Worm (Caenorhabditis elegans) whole organism, L2 larva: ENCODE measurements around the gene enri-1.
A peak's percentile ranks its signal among the peaks of the same experiment; 100 is the strongest.

Experiments
- C34F6.9 ChIP-seq: fragments of 150-350 bp; optimal IDR thresholded peaks from 2 replicates; lab custom pipeline; 2014; ENCODE audit warnings: missing biosample characterization, missing genetic modification characterization
- F13H6.1 ChIP-seq: sonication (generic microtip); optimal IDR thresholded peaks from 2 replicates; lab custom pipeline; 2016; ENCODE audit warnings: missing genetic modification characterization, missing compliant biosample characterization
- R02D3.7 ChIP-seq: fragments of 150-350 bp; optimal IDR thresholded peaks from 2 replicates; lab custom pipeline; 2014; ENCODE audit warnings: missing biosample characterization, missing genetic modification characterization
- Y55F3AM.14 ChIP-seq: fragments of 200-800 bp; sonication (Bioruptor generic); optimal IDR thresholded peaks from 2 replicates; lab custom pipeline; 2018; ENCODE audit warnings: mild to moderate bottlenecking, missing genetic modification characterization, missing compliant biosample characterization
- ZK546.5 ChIP-seq: sonication (generic microtip); optimal IDR thresholded peaks from 2 replicates; lab custom pipeline; 2017; ENCODE audit warnings: missing biosample characterization, missing genetic modification characterization
- aly-2 ChIP-seq: fragments of 150-350 bp; optimal IDR thresholded peaks from 2 replicates; lab custom pipeline; 2014; ENCODE audit warnings: missing biosample characterization, missing genetic modification characterization
- ama-1 ChIP-seq: fragments of 150-350 bp; optimal IDR thresholded peaks from 2 replicates; lab custom pipeline; 2018; ENCODE audit warnings: inconsistent platforms
- blmp-1 ChIP-seq: sonication (generic microtip); optimal IDR thresholded peaks from 2 replicates; lab custom pipeline; 2017; ENCODE audit warnings: missing genetic modification characterization, mild to moderate bottlenecking, missing compliant biosample characterization, antibody characterized with exemption, moderate library complexity; ENCODE audit not compliant: insufficient read depth
- ceh-16 ChIP-seq: fragments of 150-350 bp; optimal IDR thresholded peaks from 2 replicates; lab custom pipeline; 2014; ENCODE audit warnings: missing biosample characterization, missing genetic modification characterization
- ceh-82 ChIP-seq: fragments of 150-350 bp; optimal IDR thresholded peaks from 2 replicates; lab custom pipeline; 2014; ENCODE audit warnings: missing biosample characterization, missing genetic modification characterization
- crh-2 ChIP-seq: sonication (generic microtip); optimal IDR thresholded peaks from 2 replicates; lab custom pipeline; 2017; ENCODE audit warnings: missing biosample characterization, missing genetic modification characterization
- dmd-4 ChIP-seq: sonication (generic microtip); optimal IDR thresholded peaks from 2 replicates; lab custom pipeline; 2017; ENCODE audit warnings: missing biosample characterization, missing genetic modification characterization
- egl-27 ChIP-seq: sonication (generic microtip); optimal IDR thresholded peaks from 3 replicates; lab custom pipeline; 2017; ENCODE audit warnings: missing biosample characterization, missing genetic modification reagents, missing genetic modification characterization
- elt-1 ChIP-seq: fragments of 150-350 bp; optimal IDR thresholded peaks from 2 replicates; lab custom pipeline; 2014; ENCODE audit warnings: missing biosample characterization, missing genetic modification characterization
- fos-1 ChIP-seq: fragments of 150-350 bp; optimal IDR thresholded peaks from 2 replicates; lab custom pipeline; 2014; ENCODE audit warnings: missing biosample characterization, missing genetic modification characterization
- gmeb-1 ChIP-seq: fragments of 150-350 bp; optimal IDR thresholded peaks from 2 replicates; lab custom pipeline; 2014; ENCODE audit warnings: missing biosample characterization, missing genetic modification characterization
- lin-11 ChIP-seq: fragments of 150-350 bp; sonication (generic microtip); optimal IDR thresholded peaks from 2 replicates; lab custom pipeline; 2014; ENCODE audit warnings: missing biosample characterization, missing genetic modification characterization, inconsistent platforms, mixed read lengths
- lin-13 ChIP-seq: fragments of 150-350 bp; optimal IDR thresholded peaks from 2 replicates; lab custom pipeline; 2014; ENCODE audit warnings: missing biosample characterization, missing genetic modification reagents, missing genetic modification characterization
- lin-39 ChIP-seq: fragments of 150-350 bp; optimal IDR thresholded peaks from 2 replicates; lab custom pipeline; 2014; ENCODE audit warnings: missing biosample characterization, missing genetic modification reagents, missing genetic modification characterization
- lsy-2 ChIP-seq, 2 experiments: fragments of 150-350 bp in 1 of 2; sonication (generic microtip) in 1 of 2; optimal IDR thresholded peaks; 2 replicates each; lab custom pipeline; 2014 to 2017; ENCODE audit warnings: missing biosample characterization in 2 of 2, missing genetic modification characterization in 2 of 2
- mab-5 ChIP-seq: fragments of 150-350 bp; optimal IDR thresholded peaks from 2 replicates; lab custom pipeline; 2014; ENCODE audit warnings: missing biosample characterization, missing genetic modification characterization
- mdl-1 ChIP-seq, 2 experiments: fragments of 150-350 bp in 1 of 2; sonication (generic microtip) in 1 of 2; optimal IDR thresholded peaks; 2 replicates each; lab custom pipeline; 2017; ENCODE audit warnings: missing biosample characterization in 2 of 2, missing genetic modification characterization in 2 of 2
- nhr-11 ChIP-seq: fragments of 150-350 bp; optimal IDR thresholded peaks from 2 replicates; lab custom pipeline; 2014; ENCODE audit warnings: missing biosample characterization, missing genetic modification characterization
- nhr-12 ChIP-seq: fragments of 150-350 bp; optimal IDR thresholded peaks from 2 replicates; lab custom pipeline; 2014; ENCODE audit warnings: missing biosample characterization, missing genetic modification characterization
- nhr-21 ChIP-seq: fragments of 150-350 bp; optimal IDR thresholded peaks from 2 replicates; lab custom pipeline; 2014; ENCODE audit warnings: missing biosample characterization, missing genetic modification characterization
- nhr-23 ChIP-seq: fragments of 150-350 bp; optimal IDR thresholded peaks from 2 replicates; lab custom pipeline; 2014; ENCODE audit warnings: missing biosample characterization, missing genetic modification reagents, missing genetic modification characterization
- nhr-237 ChIP-seq: fragments of 150-350 bp; optimal IDR thresholded peaks from 2 replicates; lab custom pipeline; 2014; ENCODE audit warnings: missing biosample characterization, missing genetic modification characterization
- nhr-25 ChIP-seq: fragments of 150-350 bp; sonication (generic microtip); optimal IDR thresholded peaks from 3 replicates; lab custom pipeline; 2014; ENCODE audit warnings: missing biosample characterization, missing genetic modification characterization
- nhr-6 ChIP-seq: fragments of 150-350 bp; optimal IDR thresholded peaks from 2 replicates; lab custom pipeline; 2014; ENCODE audit warnings: missing biosample characterization, missing genetic modification characterization
- nhr-77 ChIP-seq: fragments of 150-350 bp; optimal IDR thresholded peaks from 2 replicates; lab custom pipeline; 2014; ENCODE audit warnings: missing biosample characterization, missing genetic modification characterization
- peb-1 ChIP-seq: fragments of 150-350 bp; optimal IDR thresholded peaks from 2 replicates; lab custom pipeline; 2014; ENCODE audit warnings: missing biosample characterization, missing genetic modification characterization
- skn-1 ChIP-seq: sonication (generic microtip); optimal IDR thresholded peaks from 2 replicates; lab custom pipeline; 2017; ENCODE audit warnings: missing biosample characterization, missing genetic modification characterization
- sma-3 ChIP-seq: sonication (generic microtip); optimal IDR thresholded peaks from 2 replicates; lab custom pipeline; 2016; ENCODE audit warnings: missing genetic modification reagents, missing genetic modification characterization, missing compliant biosample characterization
- sma-9 ChIP-seq, 2 experiments: fragments of 150-350 bp in 1 of 2; sonication (generic microtip) in 1 of 2; optimal IDR thresholded peaks; 2 replicates each; lab custom pipeline; 2014 to 2016; ENCODE audit warnings: missing genetic modification characterization in 2 of 2, mild to moderate bottlenecking in 1 of 2, missing biosample characterization in 1 of 2, missing compliant biosample characterization in 1 of 2, missing genetic modification reagents in 1 of 2, moderate library complexity in 1 of 2
- unc-39 ChIP-seq: fragments of 150-350 bp; optimal IDR thresholded peaks from 2 replicates; lab custom pipeline; 2014; ENCODE audit warnings: missing biosample characterization, missing genetic modification characterization
- unc-55 ChIP-seq: fragments of 150-350 bp; sonication (generic microtip); optimal IDR thresholded peaks from 3 replicates; lab custom pipeline; 2014; ENCODE audit warnings: missing biosample characterization, missing genetic modification reagents, missing genetic modification characterization
- zag-1 ChIP-seq: fragments of 150-350 bp; optimal IDR thresholded peaks from 2 replicates; lab custom pipeline; 2014; ENCODE audit warnings: missing biosample characterization, missing genetic modification characterization
- ztf-11 ChIP-seq: sonication (generic microtip); optimal IDR thresholded peaks from 2 replicates; lab custom pipeline; 2017; ENCODE audit warnings: missing biosample characterization, missing genetic modification characterization
- ztf-4 ChIP-seq: fragments of 150-350 bp; optimal IDR thresholded peaks from 2 replicates; lab custom pipeline; 2014; ENCODE audit warnings: missing biosample characterization, missing genetic modification characterization

Gene enri-1

DNA sequence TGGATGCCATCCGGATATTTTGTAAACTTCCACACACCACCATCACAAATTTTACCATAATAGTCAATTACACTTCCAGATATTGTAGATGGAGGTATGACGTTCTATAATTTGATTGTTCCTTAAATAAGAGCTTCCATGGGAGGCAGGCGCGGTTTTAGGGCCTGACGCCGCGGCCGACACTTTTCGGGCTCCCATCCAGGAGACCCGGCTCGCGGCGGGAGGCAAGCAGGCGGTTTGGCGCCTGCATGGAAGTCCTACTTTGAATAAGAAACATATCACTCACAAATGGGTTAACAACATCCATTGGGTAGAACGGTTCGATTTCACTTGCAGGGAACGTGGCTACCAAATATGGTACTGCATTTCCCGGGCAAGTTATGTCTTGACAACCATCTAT, 38.3 kb upstream of the enri-1 start:
- TF ChIP-seq unc-55 (GFP tag; lab: Kevin White, UChicago): no peak
- no peak for TF ChIP-seq peb-1 (tag; lab: Kevin White, UChicago)
- TF ChIP-seq mab-5 (tag; lab: Kevin White, UChicago): no peak
- TF ChIP-seq nhr-237 (tag; lab: Kevin White, UChicago): no peak
- no peak for TF ChIP-seq fos-1 (tag; lab: Kevin White, UChicago)
- TF ChIP-seq ztf-11 (tag; lab: Kevin White, UChicago): no peak
- TF ChIP-seq lin-39: no peak
- no peak for TF ChIP-seq elt-1
- TF ChIP-seq lin-11 (tag; lab: Kevin White, UChicago): no peak
- no peak for TF ChIP-seq dmd-4 (tag; lab: Kevin White, UChicago)
- no peak for TF ChIP-seq zag-1
- no peak for TF ChIP-seq nhr-11 (tag; lab: Kevin White, UChicago)
- no peak for TF ChIP-seq R02D3.7 (tag; lab: Kevin White, UChicago)

ce11 chrII:2378465-2379009, 37.1 kb upstream of the enri-1 start:
- TF ChIP-seq nhr-21 (tag; lab: Kevin White, UChicago) (peak; percentile 5), nhr-25 (tag; lab: Kevin White, UChicago) (no peak), C34F6.9 (tag; lab: Kevin White, UChicago) (no peak), sma-9 (GFP tag; optimal IDR thresholded peaks at IDR 0.05; lab: Kevin White, UChicago) (peak; percentile 79), sma-9 (tag; optimal IDR thresholded peaks at IDR 0.05; lab: Kevin White, UChicago) (no peak), blmp-1 (tag; lab: Kevin White, UChicago) (no peak), nhr-77 (tag; lab: Kevin White, UChicago) (no peak), sma-3 (GFP tag; lab: Kevin White, UChicago) (peak; percentile 94), gmeb-1 (tag; lab: Kevin White, UChicago) (peak; percentile 54), ztf-4 (tag; lab: Kevin White, UChicago) (no peak), egl-27 (tag; lab: Kevin White, UChicago) (peak; percentile 97), lin-13 (no peak), ZK546.5 (tag; lab: Kevin White, UChicago) (no peak), fos-1 (tag; lab: Kevin White, UChicago) (peak; percentile 94), F13H6.1 (tag; lab: Kevin White, UChicago) (peak; percentile 67), zag-1 (no peak), R02D3.7 (tag; lab: Kevin White, UChicago) (no peak), ceh-16 (tag; lab: Kevin White, UChicago) (no peak), lsy-2 (tag; optimal IDR thresholded peaks at IDR 0.05; lab: Kevin White, UChicago) (peak; percentile 31 to 81), mdl-1 (tag; optimal IDR thresholded peaks at IDR 0.05; lab: Kevin White, UChicago) (peak in 1 of 2 experiments; percentile 20), skn-1 (peak; percentile 18), peb-1 (tag; lab: Kevin White, UChicago) (no peak), crh-2 (tag; lab: Kevin White, UChicago) (peak; percentile 88), nhr-12 (tag; lab: Kevin White, UChicago) (no peak), nhr-23 (tag; lab: Kevin White, UChicago) (no peak), ceh-82 (tag; lab: Kevin White, UChicago) (no peak), Y55F3AM.14 (GFP tag; lab: Kevin White, UChicago) (peak; percentile 31)

- no peak for TF ChIP-seq lin-11 (tag; lab: Kevin White, UChicago)
- TF ChIP-seq fos-1 (tag; lab: Kevin White, UChicago): no peak
- TF ChIP-seq F13H6.1 (tag; lab: Kevin White, UChicago): no peak
- no peak for TF ChIP-seq zag-1
- TF ChIP-seq lin-39: no peak
- no peak for TF ChIP-seq unc-39 (tag; lab: Kevin White, UChicago)
- no peak for TF ChIP-seq nhr-11 (tag; lab: Kevin White, UChicago)
- TF ChIP-seq sma-3 (GFP tag; lab: Kevin White, UChicago): no peak
- TF ChIP-seq elt-1: no peak
- no peak for TF ChIP-seq nhr-12 (tag; lab: Kevin White, UChicago)
- no peak for TF ChIP-seq Y55F3AM.14 (GFP tag; lab: Kevin White, UChicago)
- no peak for TF ChIP-seq nhr-6 (tag; lab: Kevin White, UChicago)
- no peak for TF ChIP-seq aly-2 (tag; lab: Kevin White, UChicago)
- no peak for TF ChIP-seq lin-13
- TF ChIP-seq dmd-4 (tag; lab: Kevin White, UChicago): no peak
- no peak for TF ChIP-seq blmp-1 (tag; lab: Kevin White, UChicago)
- TF ChIP-seq peb-1 (tag; lab: Kevin White, UChicago): no peak
- no peak for TF ChIP-seq ama-1 (lab: Kevin White, UChicago)
- TF ChIP-seq, all 48 proteins: peak for 0
Observed at ce11 chrII:2377751-2378150, 36.3 kb upstream of the enri-1 start, which contains the start of gene F16G10.6. Gene F16G10.6, minus strand, starts transcription at chrII:2377851.
